Fruit fly (Drosophila melanogaster) whole organism, embryonic: ENCODE measurements around the gene retinin.

ENCODE experiments used
- CG18476 ChIP-seq: fragments of 200-800 bp; sonication (Bioruptor generic); optimal IDR thresholded peaks from 2 replicates; lab custom pipeline; 2016; ENCODE audit warnings: missing biosample characterization, mild to moderate bottlenecking, missing genetic modification characterization
- CG2199 ChIP-seq: fragments of 200-800 bp; sonication (Bioruptor generic); IDR thresholded peaks from 3 replicates; pipeline ENCODE4 v1.3.6; 2022; ENCODE audit warnings: missing biosample characterization, missing genetic modification characterization
- CG31441 ChIP-seq: fragments of 200-800 bp; sonication (Bioruptor generic); IDR thresholded peaks from 2 replicates; pipeline ENCODE4 v1.3.6; 2022; ENCODE audit warnings: missing biosample characterization, missing genetic modification characterization
- CG4360 ChIP-seq: fragments of 200-800 bp; sonication (Bioruptor generic); IDR thresholded peaks from 2 replicates; pipeline ENCODE4 v1.3.6; 2022; ENCODE audit warnings: missing biosample characterization, missing genetic modification characterization
- CG6272 ChIP-seq: fragments of 200-800 bp; sonication (Bioruptor generic); IDR thresholded peaks from 2 replicates; pipeline ENCODE4 v1.3.6; 2022; ENCODE audit warnings: missing biosample characterization, missing genetic modification characterization
- CG6683 ChIP-seq: fragments of 200-800 bp; sonication (Bioruptor generic); optimal IDR thresholded peaks from 2 replicates; lab custom pipeline; 2017; ENCODE audit warnings: missing biosample characterization, mild to moderate bottlenecking, missing genetic modification characterization, missing genetic modification reagents
- GATAe ChIP-seq: fragments of 200-800 bp; sonication (Bioruptor generic); conservative IDR thresholded peaks from 2 replicates; pipeline ENCODE4 v1.3.6; 2022; ENCODE audit warnings: missing biosample characterization, missing genetic modification characterization
- H2.0 ChIP-seq: fragments of 200-800 bp; sonication (Bioruptor generic); IDR thresholded peaks from 2 replicates; pipeline ENCODE4 v1.3.6; 2022; ENCODE audit warnings: missing biosample characterization, missing genetic modification characterization
- az2 ChIP-seq: fragments of 200-800 bp; sonication (Bioruptor generic); optimal IDR thresholded peaks from 3 replicates; lab custom pipeline; 2016; ENCODE audit warnings: missing biosample characterization, missing genetic modification characterization
- bowl ChIP-seq: fragments of 200-800 bp; sonication (Bioruptor generic); IDR thresholded peaks from 2 replicates; pipeline ENCODE4 v1.3.6; 2022; ENCODE audit warnings: missing biosample characterization, missing genetic modification characterization
- fu2 ChIP-seq: fragments of 200-800 bp; sonication (Bioruptor generic); optimal IDR thresholded peaks from 2 replicates; lab custom pipeline; 2016; ENCODE audit warnings: missing biosample characterization, missing genetic modification characterization
- jumu ChIP-seq: fragments of 200-800 bp; sonication (Bioruptor generic); optimal IDR thresholded peaks from 3 replicates; lab custom pipeline; 2016; ENCODE audit warnings: missing biosample characterization, missing genetic modification characterization
- pum ChIP-seq: fragments of 200-800 bp; sonication (Bioruptor generic); optimal IDR thresholded peaks from 2 replicates; lab custom pipeline; 2016; ENCODE audit warnings: missing biosample characterization, missing genetic modification characterization
- salm ChIP-seq: fragments of 200-800 bp; sonication (Bioruptor generic); optimal IDR thresholded peaks from 2 replicates; lab custom pipeline; 2018; ENCODE audit warnings: missing biosample characterization, mild to moderate bottlenecking, missing genetic modification characterization

dm6 chr3L:16347914-16348313 lies 16.2 kb downstream of the retinin start, which contains the start of gene mRpS34:
- TF ChIP-seq salm (no peak), CG6272 (GFP tag; lab: Robert Waterston, UW) (no peak), pum (no peak), az2 (GFP tag; lab: Kevin White, UChicago) (no peak), CG4360 (no peak), bowl (GFP tag; lab: Robert Waterston, UW) (no peak), CG2199 (GFP tag; lab: Robert Waterston, UW) (no peak), CG18476 (no peak), H2.0 (GFP tag; lab: Robert Waterston, UW) (no peak), GATAe (GFP tag; lab: Robert Waterston, UW) (no peak), CG6683 (GFP tag; lab: Kevin White, UChicago) (no peak), CG31441 (GFP tag; lab: Robert Waterston, UW) (no peak), jumu (GFP tag; lab: Kevin White, UChicago) (no peak), fu2 (GFP tag; lab: Kevin White, UChicago) (no peak)
